Worm (Caenorhabditis elegans) whole organism, early embryonic: Measurements from ENCODE around the gene nhr-254.

Experiments
- B0310.2 ChIP-seq: sonication (generic microtip); optimal IDR thresholded peaks from 2 replicates; lab custom pipeline; 2016; ENCODE audit warnings: mild to moderate bottlenecking, missing genetic modification characterization, missing compliant biosample characterization
- F13C5.2 ChIP-seq: sonication (generic microtip); optimal IDR thresholded peaks from 2 replicates; lab custom pipeline; 2017; ENCODE audit warnings: mild to moderate bottlenecking, missing genetic modification characterization, inconsistent platforms, missing compliant biosample characterization
- aly-1 ChIP-seq: sonication (generic microtip); optimal IDR thresholded peaks from 2 replicates; lab custom pipeline; 2016; ENCODE audit warnings: missing genetic modification characterization, missing compliant biosample characterization
- ama-1 ChIP-seq: fragments of 150-350 bp; optimal IDR thresholded peaks from 2 replicates; lab custom pipeline; 2014
- ceh-13 ChIP-seq: fragments of 200-800 bp; sonication (Bioruptor generic); optimal IDR thresholded peaks from 2 replicates; lab custom pipeline; 2018; ENCODE audit warnings: mild to moderate bottlenecking, missing genetic modification characterization, missing compliant biosample characterization
- ceh-36 ChIP-seq: sonication (generic microtip); optimal IDR thresholded peaks from 2 replicates; lab custom pipeline; 2016; ENCODE audit warnings: missing genetic modification characterization, inconsistent platforms, missing compliant biosample characterization
- ets-7 ChIP-seq: sonication (generic microtip); optimal IDR thresholded peaks from 2 replicates; lab custom pipeline; 2016; ENCODE audit warnings: missing genotype, missing genetic modification characterization, missing compliant biosample characterization
- flt-1 ChIP-seq: fragments of 200-800 bp; sonication (Bioruptor generic); IDR thresholded peaks from 2 replicates; pipeline ENCODE4 v1.3.6; 2022; ENCODE audit warnings: missing genetic modification characterization, missing compliant biosample characterization
- hmbx-1 ChIP-seq: sonication (generic microtip); optimal IDR thresholded peaks from 2 replicates; lab custom pipeline; 2016; ENCODE audit warnings: mild to moderate bottlenecking, missing genetic modification characterization, missing compliant biosample characterization
- hmg-4 ChIP-seq: fragments of 200-800 bp; sonication (Bioruptor generic); optimal IDR thresholded peaks from 2 replicates; lab custom pipeline; 2018; ENCODE audit warnings: mild to moderate bottlenecking, missing genetic modification characterization, missing compliant biosample characterization
- hnd-1 ChIP-seq: sonication (generic microtip); optimal IDR thresholded peaks from 2 replicates; lab custom pipeline; 2016; ENCODE audit warnings: missing genetic modification characterization, missing compliant biosample characterization
- pes-1 ChIP-seq: fragments of 200-800 bp; sonication (Bioruptor generic); IDR thresholded peaks from 2 replicates; pipeline ENCODE4 v1.3.6; 2022; ENCODE audit warnings: missing genetic modification reagents, missing genetic modification characterization, missing compliant biosample characterization
- scrt-1 ChIP-seq: fragments of 200-800 bp; sonication (Bioruptor generic); IDR thresholded peaks from 2 replicates; pipeline ENCODE4 v1.3.6; 2022; ENCODE audit warnings: missing genetic modification characterization, missing compliant biosample characterization
- sea-1 ChIP-seq: fragments of 200-800 bp; sonication (Bioruptor generic); conservative IDR thresholded peaks from 2 replicates; pipeline ENCODE4 v1.3.6; 2022; ENCODE audit warnings: missing genetic modification characterization, missing compliant biosample characterization
- tbx-11 ChIP-seq: fragments of 200-800 bp; sonication (Bioruptor generic); IDR thresholded peaks from 2 replicates; pipeline ENCODE4 v1.3.6; 2022; ENCODE audit warnings: missing genetic modification characterization, missing compliant biosample characterization
- tbx-37 ChIP-seq: fragments of 200-800 bp; sonication (Bioruptor generic); conservative IDR thresholded peaks from 2 replicates; pipeline ENCODE4 v1.3.6; 2022; ENCODE audit warnings: missing genetic modification reagents, missing genetic modification characterization, missing compliant biosample characterization
- tra-4 ChIP-seq: sonication (generic microtip); optimal IDR thresholded peaks from 2 replicates; lab custom pipeline; 2017; ENCODE audit warnings: missing genetic modification characterization, missing compliant biosample characterization

Gene nhr-254

ce11 chrV:403028-403427, 10.6 kb downstream of the nhr-254 start, which contains the start of gene srh-62:
srh-62 (minus strand) TSS chrV:403128.
- TF ChIP-seq scrt-1 (no peak), ceh-13 (GFP tag; lab: Kevin White, UChicago) (no peak), tbx-11 (GFP tag; lab: Robert Waterston, UW) (no peak), hnd-1 (no peak), hmbx-1 (tag; lab: Kevin White, UChicago) (no peak), sea-1 (GFP tag; lab: Robert Waterston, UW) (no peak), flt-1 (GFP tag; lab: Robert Waterston, UW) (no peak), ama-1 (lab: Kevin White, UChicago) (no peak), F13C5.2 (no peak)

DNA sequence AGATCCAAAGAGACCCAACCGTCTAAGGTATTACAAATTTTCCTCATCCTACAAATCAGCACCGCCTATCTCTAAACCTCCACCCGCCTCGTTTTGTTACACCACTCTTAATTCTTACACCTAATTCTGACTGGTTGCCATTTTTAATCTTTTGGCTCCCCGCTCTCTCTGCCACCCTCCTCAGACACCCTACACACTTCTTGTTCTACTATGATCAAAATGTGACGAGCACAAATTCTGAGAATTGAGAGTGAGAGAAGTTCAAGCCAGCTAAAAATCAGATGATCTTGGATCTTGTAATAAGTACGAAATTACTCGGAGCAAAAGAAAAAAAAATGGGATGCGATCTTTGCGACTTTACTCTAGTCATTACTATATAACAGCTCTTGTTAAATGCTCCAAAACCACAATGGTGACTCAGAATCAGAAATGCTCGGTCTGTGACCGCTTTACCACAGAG, 11.8 kb downstream of the nhr-254 start, which contains the start of gene nhr-252:
nhr-252 (plus strand) TSS at position 410 of the 460 bp plus-strand sequence.
- no peak for TF ChIP-seq aly-1 (tag; lab: Kevin White, UChicago)
- no peak for TF ChIP-seq ama-1 (lab: Kevin White, UChicago)
- no peak for TF ChIP-seq pes-1 (GFP tag; lab: Robert Waterston, UW)
- TF ChIP-seq hmg-4 = no peak
- no peak for TF ChIP-seq flt-1 (GFP tag; lab: Robert Waterston, UW)
- TF ChIP-seq sea-1 (GFP tag; lab: Robert Waterston, UW) = no peak
- no peak for TF ChIP-seq ets-7 (tag; lab: Kevin White, UChicago)
- no peak for TF ChIP-seq ceh-13 (GFP tag; lab: Kevin White, UChicago)
- no peak for TF ChIP-seq B0310.2 (tag; lab: Kevin White, UChicago)
- TF ChIP-seq tbx-11 (GFP tag; lab: Robert Waterston, UW) = no peak
- TF ChIP-seq hnd-1 = no peak
- no peak for TF ChIP-seq scrt-1
- no peak for TF ChIP-seq tbx-37 (GFP tag; lab: Robert Waterston, UW)
- no peak for TF ChIP-seq ceh-36 (tag; lab: Kevin White, UChicago)
- no peak for TF ChIP-seq hmbx-1 (tag; lab: Kevin White, UChicago)

DNA sequence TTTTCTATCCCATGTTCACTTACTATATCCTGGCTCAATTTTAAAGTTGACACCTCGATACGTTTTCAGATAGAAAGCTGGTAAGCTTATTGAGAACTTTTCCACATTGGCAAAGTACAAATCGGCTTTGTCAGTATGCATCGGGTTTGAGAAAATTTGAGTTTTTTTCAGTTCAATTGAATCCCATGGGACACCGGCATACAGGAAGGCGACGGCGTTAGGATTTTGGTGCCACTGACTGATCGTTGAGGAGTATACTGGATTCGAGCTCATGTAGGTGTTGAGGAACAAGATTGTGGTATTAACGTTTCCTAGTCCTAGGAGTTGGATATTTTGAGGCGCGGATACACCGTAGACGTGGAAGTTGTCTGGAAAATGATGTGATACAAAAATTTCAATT, 20.4 kb downstream of the nhr-254 start:
- TF ChIP-seq hnd-1 (no peak), ama-1 (lab: Kevin White, UChicago) (no peak), hmg-4 (no peak), B0310.2 (tag; lab: Kevin White, UChicago) (no peak), scrt-1 (no peak), tbx-37 (GFP tag; lab: Robert Waterston, UW) (no peak), aly-1 (tag; lab: Kevin White, UChicago) (no peak), ets-7 (tag; lab: Kevin White, UChicago) (no peak), ceh-13 (GFP tag; lab: Kevin White, UChicago) (no peak)

DNA sequence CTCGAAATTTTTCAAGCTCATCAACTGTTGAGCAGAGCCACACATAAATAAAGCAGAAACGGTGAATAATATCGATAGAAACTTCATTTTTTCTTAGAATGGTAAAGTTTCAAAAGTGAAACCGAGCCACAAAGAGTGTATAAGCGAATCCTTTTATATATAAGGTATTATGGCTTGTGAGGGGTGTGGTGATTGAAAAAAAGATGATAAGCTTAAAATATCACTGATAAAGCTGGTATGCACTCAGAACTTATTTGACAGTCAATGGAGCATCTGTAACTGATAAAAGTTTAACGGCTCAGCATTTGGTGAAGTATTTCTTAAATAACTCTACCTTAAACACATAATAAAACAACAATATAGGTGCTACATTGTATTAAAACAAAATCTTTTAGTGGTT, 22.2 kb downstream of the nhr-254 start, which contains the start of gene dod-19:
dod-19 (minus strand) TSS at position 130 of the 400 bp plus-strand sequence.
- TF ChIP-seq hnd-1 (no peak), ets-7 (tag; lab: Kevin White, UChicago) (no peak), hmg-4 (no peak), hmbx-1 (tag; lab: Kevin White, UChicago) (no peak), F13C5.2 (no peak), scrt-1 (no peak), ceh-13 (GFP tag; lab: Kevin White, UChicago) (no peak)

ce11 chrV:415072-415471, 22.6 kb downstream of the nhr-254 start:
- TF ChIP-seq tbx-37 (GFP tag; lab: Robert Waterston, UW) = no peak

DNA sequence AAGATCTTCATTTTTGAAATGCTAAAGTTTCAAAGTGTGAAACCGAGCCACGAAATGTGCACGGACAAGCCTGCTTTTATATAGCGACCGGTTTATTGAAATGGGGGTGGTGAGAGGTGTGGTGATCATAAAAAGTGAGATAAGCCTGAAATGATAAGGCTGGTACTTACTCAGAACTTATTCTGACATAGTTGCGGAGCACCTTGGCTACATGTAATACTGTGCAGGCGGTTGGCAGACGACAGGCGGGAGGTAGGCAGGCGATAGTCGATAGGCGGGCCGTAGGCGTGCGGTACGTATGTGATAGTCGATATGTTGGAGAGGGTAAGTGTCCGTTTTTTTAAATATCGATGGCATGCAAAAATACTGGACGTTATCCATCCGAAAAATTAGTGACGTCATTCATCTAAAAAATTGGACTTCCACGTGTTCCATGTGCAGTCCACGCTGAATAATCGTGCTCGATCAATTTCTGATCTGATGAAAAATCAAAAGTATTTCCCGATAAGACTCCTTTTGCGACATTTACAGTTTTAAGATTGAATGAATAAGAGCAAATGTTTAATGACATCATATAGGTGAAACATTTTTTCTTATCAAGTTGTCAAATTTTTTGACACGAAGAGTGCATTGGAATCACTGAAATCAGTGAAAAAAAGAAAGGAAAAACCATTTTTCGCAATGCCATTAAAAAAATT, 25.4 kb downstream of the nhr-254 start, which contains the start of gene irg-8:
irg-8 (minus strand) TSS at position 51 of the 698 bp plus-strand sequence.
- TF ChIP-seq ets-7 (tag; lab: Kevin White, UChicago) = no peak
- TF ChIP-seq aly-1 (tag; lab: Kevin White, UChicago) = no peak
- no peak for TF ChIP-seq flt-1 (GFP tag; lab: Robert Waterston, UW)
- TF ChIP-seq hnd-1 = no peak
- no peak for TF ChIP-seq F13C5.2
- no peak for TF ChIP-seq ceh-36 (tag; lab: Kevin White, UChicago)
- no peak for TF ChIP-seq tbx-11 (GFP tag; lab: Robert Waterston, UW)
- no peak for TF ChIP-seq hmg-4
- TF ChIP-seq scrt-1 = no peak
- no peak for TF ChIP-seq B0310.2 (tag; lab: Kevin White, UChicago)
- no peak for TF ChIP-seq sea-1 (GFP tag; lab: Robert Waterston, UW)
- no peak for TF ChIP-seq ceh-13 (GFP tag; lab: Kevin White, UChicago)
- no peak for TF ChIP-seq tbx-37 (GFP tag; lab: Robert Waterston, UW)
- TF ChIP-seq pes-1 (GFP tag; lab: Robert Waterston, UW) = no peak
- no peak for TF ChIP-seq ama-1 (lab: Kevin White, UChicago)
- no peak for TF ChIP-seq tra-4 (tag; lab: Kevin White, UChicago)
- TF ChIP-seq hmbx-1 (tag; lab: Kevin White, UChicago) = no peak

DNA sequence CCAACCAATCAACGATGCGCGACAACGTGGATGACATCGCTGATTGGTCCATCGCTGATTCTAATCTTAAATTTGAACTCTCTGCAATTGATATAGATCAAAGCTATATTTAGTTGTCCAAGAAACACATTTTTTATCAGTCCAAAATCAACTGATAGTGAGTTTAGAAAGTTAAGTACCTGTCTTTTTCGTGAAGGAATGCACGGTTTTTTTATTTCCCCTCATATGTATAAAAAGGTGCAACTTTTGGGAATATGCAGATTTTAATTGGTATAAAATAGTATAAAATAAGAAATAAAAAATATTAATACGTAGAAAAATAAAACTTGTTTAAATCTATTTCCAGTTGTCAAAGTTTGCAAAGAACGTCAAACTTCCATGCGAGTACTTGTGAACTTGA, 26.0 kb downstream of the nhr-254 start, which contains the start of gene Y39D8A.1:
Y39D8A.1 (plus strand) TSS at position 301 of the 400 bp plus-strand sequence.
- TF ChIP-seq F13C5.2 (no peak), hmg-4 (no peak), hmbx-1 (tag; lab: Kevin White, UChicago) (no peak), ets-7 (tag; lab: Kevin White, UChicago) (no peak)

DNA sequence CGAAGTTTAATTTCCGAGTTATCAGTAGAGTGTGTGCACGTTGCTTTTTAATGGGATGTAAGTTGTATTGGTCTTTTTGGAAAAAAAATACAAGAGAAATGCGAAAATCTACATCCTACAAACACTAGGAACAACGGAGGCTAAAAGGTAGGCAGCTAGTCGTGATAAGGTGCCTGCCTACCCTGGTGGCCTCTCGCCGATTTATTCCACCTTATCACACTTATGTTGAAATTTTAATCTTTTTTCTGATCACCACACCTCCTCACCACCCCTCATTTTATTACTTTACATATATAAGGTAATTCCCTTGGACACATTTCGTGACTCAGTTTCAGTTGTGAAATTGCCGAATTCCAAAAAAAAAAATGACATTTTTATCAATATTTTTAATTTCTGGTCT, 29.7 kb downstream of the nhr-254 start, which contains the start of gene dod-20:
dod-20 (plus strand) TSS at position 301 of the 400 bp plus-strand sequence.
- TF ChIP-seq F13C5.2 (no peak), tbx-11 (GFP tag; lab: Robert Waterston, UW) (no peak), ets-7 (tag; lab: Kevin White, UChicago) (no peak), aly-1 (tag; lab: Kevin White, UChicago) (no peak), hmg-4 (no peak)
